Worm (Caenorhabditis elegans) whole organism, L1 larva: ENCODE data around the gene nhr-31.

Experiments used
- C16A3.4 ChIP-seq: fragments of 150-350 bp; optimal IDR thresholded peaks from 2 replicates; lab custom pipeline; 2014; ENCODE audit warnings: missing biosample characterization, missing genetic modification characterization
- C34B4.2 ChIP-seq: sonication (generic microtip); optimal IDR thresholded peaks from 2 replicates; lab custom pipeline; 2017; ENCODE audit warnings: mild to moderate bottlenecking, missing genetic modification characterization, missing compliant biosample characterization
- alr-1 ChIP-seq: fragments of 200-800 bp; sonication (Bioruptor generic); optimal IDR thresholded peaks from 2 replicates; lab custom pipeline; 2018; ENCODE audit warnings: borderline replicate concordance, mild to moderate bottlenecking, missing genetic modification characterization, missing compliant biosample characterization
- aly-2 ChIP-seq: fragments of 150-350 bp; optimal IDR thresholded peaks from 2 replicates; lab custom pipeline; 2014; ENCODE audit warnings: missing biosample characterization, missing genetic modification characterization
- ama-1 ChIP-seq: fragments of 150-350 bp; optimal IDR thresholded peaks from 2 replicates; lab custom pipeline; 2014
- blmp-1 ChIP-seq: fragments of 150-350 bp; optimal IDR thresholded peaks from 2 replicates; lab custom pipeline; 2014; ENCODE audit warnings: missing biosample characterization, missing genetic modification characterization
- ceh-82 ChIP-seq, 3 experiments: fragments of 150-350 bp in 1 of 3; sonication (generic microtip) in 2 of 3; optimal IDR thresholded peaks; 2 replicates each; lab custom pipeline; 2014 to 2017; ENCODE audit warnings: missing biosample characterization in 3 of 3, missing genetic modification characterization in 3 of 3
- ces-1 ChIP-seq: fragments of 150-350 bp; optimal IDR thresholded peaks from 2 replicates; lab custom pipeline; 2014; ENCODE audit warnings: missing biosample characterization, missing genetic modification reagents, missing genetic modification characterization
- efl-1 ChIP-seq, 4 experiments: fragments of 150-350 bp; optimal IDR thresholded peaks in 3 of 4; peaks in 1 of 4; 1 replicate in 1 of 4; 2 replicates in 3 of 4; lab custom pipeline; 2014; ENCODE audit warnings: missing biosample characterization in 2 of 4, missing genetic modification characterization in 2 of 4, missing genetic modification reagents in 2 of 4
- efl-3 ChIP-seq: fragments of 200-800 bp; sonication (Bioruptor generic); optimal IDR thresholded peaks from 2 replicates; lab custom pipeline; 2018; ENCODE audit warnings: mild to moderate bottlenecking, missing genetic modification characterization, missing compliant biosample characterization
- egl-27 ChIP-seq, 2 experiments: fragments of 150-350 bp in 1 of 2; sonication (generic microtip); optimal IDR thresholded peaks; 3 replicates each; lab custom pipeline; 2017 to 2018; ENCODE audit warnings: missing biosample characterization in 2 of 2, missing genetic modification characterization in 2 of 2, missing genetic modification reagents in 2 of 2
- elt-2 ChIP-seq: sonication (generic microtip); optimal IDR thresholded peaks from 2 replicates; lab custom pipeline; 2016; ENCODE audit warnings: missing genetic modification characterization, mild to moderate bottlenecking, inconsistent platforms, missing compliant biosample characterization, missing genetic modification reagents
- elt-3 ChIP-seq, 6 experiments: fragments of 150-350 bp in 1 of 6; sonication (generic microtip); optimal IDR thresholded peaks; 2 replicates each; lab custom pipeline; 2017 to 2018; ENCODE audit warnings: missing biosample characterization in 6 of 6, missing genetic modification characterization in 6 of 6, inconsistent platforms in 1 of 6
- ets-5 ChIP-seq: fragments of 200-800 bp; sonication (Bioruptor generic); IDR thresholded peaks from 2 replicates; pipeline ENCODE4 v1.3.6; 2022; ENCODE audit warnings: missing genetic modification characterization, missing compliant biosample characterization
- fkh-4 ChIP-seq: sonication (generic microtip); optimal IDR thresholded peaks from 2 replicates; lab custom pipeline; 2016; ENCODE audit warnings: missing compliant biosample characterization, missing genetic modification characterization, borderline replicate concordance
- fkh-8 ChIP-seq: sonication (generic microtip); optimal IDR thresholded peaks from 2 replicates; lab custom pipeline; 2016; ENCODE audit warnings: mild to moderate bottlenecking, missing genetic modification characterization, missing compliant biosample characterization
- fos-1 ChIP-seq: fragments of 150-350 bp; optimal IDR thresholded peaks from 2 replicates; lab custom pipeline; 2014; ENCODE audit warnings: missing biosample characterization, missing genetic modification characterization
- grh-1 ChIP-seq: fragments of 200-800 bp; sonication (Bioruptor generic); IDR thresholded peaks from 2 replicates; pipeline ENCODE4 v1.3.6; 2022; ENCODE audit warnings: missing genetic modification reagents, missing genetic modification characterization, missing compliant biosample characterization
- hpl-2 ChIP-seq: fragments of 150-350 bp; optimal IDR thresholded peaks from 2 replicates; lab custom pipeline; 2014; ENCODE audit warnings: missing biosample characterization, missing genetic modification reagents, missing genetic modification characterization
- irx-1 ChIP-seq: sonication (generic microtip); optimal IDR thresholded peaks from 2 replicates; lab custom pipeline; 2016; ENCODE audit warnings: missing genetic modification characterization, missing compliant biosample characterization
- jun-1 ChIP-seq: fragments of 150-350 bp; optimal IDR thresholded peaks from 2 replicates; lab custom pipeline; 2014; ENCODE audit warnings: missing biosample characterization, missing genetic modification reagents, missing genetic modification characterization
- lin-13 ChIP-seq: fragments of 150-350 bp; optimal IDR thresholded peaks from 2 replicates; lab custom pipeline; 2014; ENCODE audit warnings: missing biosample characterization, missing genetic modification reagents, missing genetic modification characterization
- lin-14 ChIP-seq: fragments of 200-800 bp; sonication (Bioruptor generic); optimal IDR thresholded peaks from 2 replicates; lab custom pipeline; 2018; ENCODE audit warnings: mild to moderate bottlenecking, missing genetic modification characterization, moderate library complexity, missing compliant biosample characterization
- lin-15B ChIP-seq: fragments of 150-350 bp; sonication (generic microtip); optimal IDR thresholded peaks from 3 replicates; lab custom pipeline; 2014; ENCODE audit warnings: missing biosample characterization, missing genetic modification characterization
- lin-35 ChIP-seq, 2 experiments: fragments of 150-350 bp; optimal IDR thresholded peaks; 2 replicates each; lab custom pipeline; 2014; ENCODE audit warnings: missing biosample characterization in 2 of 2, missing genetic modification characterization in 2 of 2, missing genetic modification reagents in 2 of 2
- lin-39 ChIP-seq: fragments of 150-350 bp; optimal IDR thresholded peaks from 2 replicates; lab custom pipeline; 2014; ENCODE audit warnings: missing biosample characterization, missing genetic modification reagents, missing genetic modification characterization
- lir-3 ChIP-seq: sonication (generic microtip); optimal IDR thresholded peaks from 2 replicates; lab custom pipeline; 2016; ENCODE audit warnings: mild to moderate bottlenecking, missing genetic modification characterization, moderate library complexity, missing compliant biosample characterization; ENCODE audit not compliant: poor library complexity
- mab-9 ChIP-seq: fragments of 200-800 bp; sonication (Bioruptor generic); IDR thresholded peaks from 2 replicates; pipeline ENCODE4 v1.3.6; 2022; ENCODE audit warnings: missing genetic modification reagents, missing genetic modification characterization, missing compliant biosample characterization
- nhr-11 ChIP-seq: fragments of 150-350 bp; optimal IDR thresholded peaks from 2 replicates; lab custom pipeline; 2014; ENCODE audit warnings: missing biosample characterization, missing genetic modification characterization
- nhr-237 ChIP-seq: fragments of 150-350 bp; optimal IDR thresholded peaks from 2 replicates; lab custom pipeline; 2014; ENCODE audit warnings: missing biosample characterization, missing genetic modification characterization
- nhr-28 ChIP-seq: fragments of 150-350 bp; optimal IDR thresholded peaks from 2 replicates; lab custom pipeline; 2014; ENCODE audit warnings: missing biosample characterization, missing genetic modification characterization
- nhr-71 ChIP-seq: sonication (generic microtip); optimal IDR thresholded peaks from 2 replicates; lab custom pipeline; 2016; ENCODE audit warnings: mild to moderate bottlenecking, missing genetic modification characterization, moderate library complexity, missing compliant biosample characterization
- nhr-76 ChIP-seq: sonication (generic microtip); optimal IDR thresholded peaks from 2 replicates; lab custom pipeline; 2017; ENCODE audit warnings: missing biosample characterization, missing genetic modification characterization
- nhr-85 ChIP-seq: sonication (generic microtip); peaks from one replicate; lab custom pipeline; 2016; ENCODE audit warnings: missing genetic modification characterization, inconsistent platforms, missing compliant biosample characterization
- rnt-1 ChIP-seq: sonication (generic microtip); optimal IDR thresholded peaks from 2 replicates; lab custom pipeline; 2016; ENCODE audit warnings: mild to moderate bottlenecking, missing genetic modification characterization, moderate library complexity, missing compliant biosample characterization
- skn-1 ChIP-seq: fragments of 150-350 bp; optimal IDR thresholded peaks from 2 replicates; lab custom pipeline; 2014; ENCODE audit warnings: missing biosample characterization, missing genetic modification characterization
- snpc-4 ChIP-seq: fragments of 150-350 bp; optimal IDR thresholded peaks from 2 replicates; lab custom pipeline; 2014; ENCODE audit warnings: missing biosample characterization, missing genetic modification characterization
- swsn-7 ChIP-seq: sonication (generic microtip); optimal IDR thresholded peaks from 2 replicates; lab custom pipeline; 2016; ENCODE audit warnings: missing genetic modification characterization, missing compliant biosample characterization
- unc-98 ChIP-seq: fragments of 200-800 bp; sonication (Bioruptor generic); IDR thresholded peaks from 2 replicates; pipeline ENCODE4 v1.3.6; 2022; ENCODE audit warnings: missing genetic modification characterization, missing compliant biosample characterization
- vab-15 ChIP-seq: sonication (generic microtip); optimal IDR thresholded peaks from 2 replicates; lab custom pipeline; 2017; ENCODE audit warnings: missing genotype, mild to moderate bottlenecking, missing genetic modification characterization, missing compliant biosample characterization
- ztf-11 ChIP-seq, 2 experiments: sonication (generic microtip); optimal IDR thresholded peaks; 2 replicates each; lab custom pipeline; 2016 to 2017; ENCODE audit warnings: missing genetic modification characterization in 2 of 2, missing biosample characterization in 1 of 2, missing compliant biosample characterization in 1 of 2
- ztf-4 ChIP-seq: fragments of 150-350 bp; optimal IDR thresholded peaks from 2 replicates; lab custom pipeline; 2014; ENCODE audit warnings: missing biosample characterization, missing genetic modification characterization

nhr-31 gene

DNA sequence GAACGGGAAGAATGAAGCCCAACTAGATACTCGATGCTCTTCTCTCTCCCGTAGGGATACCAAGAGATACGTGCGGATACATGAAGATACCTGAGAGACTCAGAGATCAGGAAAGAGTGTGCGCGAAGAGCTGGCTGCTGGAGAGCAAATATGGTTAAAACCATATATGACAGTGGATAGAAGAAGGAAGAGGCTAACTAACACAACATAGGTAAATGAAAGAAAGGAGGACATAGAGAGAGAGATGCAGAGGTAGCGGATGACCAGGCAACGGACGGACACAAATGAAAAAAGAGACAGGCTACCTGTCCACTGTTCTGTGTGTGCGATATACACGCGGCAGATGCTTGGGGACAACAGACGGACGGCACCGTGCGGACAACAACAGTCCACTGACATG is 21.2 kb downstream of the nhr-31 start:
- no peak for TF ChIP-seq elt-2 (tag; lab: Kevin White, UChicago)
- no peak for TF ChIP-seq fkh-8
- TF ChIP-seq ztf-4, result no peak
- TF ChIP-seq fos-1 (tag; lab: Kevin White, UChicago), result no peak
- TF ChIP-seq lin-15B (tag; lab: Kevin White, UChicago), result no peak
- TF ChIP-seq nhr-76 (tag; lab: Kevin White, UChicago), result no peak
- no peak for TF ChIP-seq nhr-11 (tag; lab: Kevin White, UChicago)
- no peak for TF ChIP-seq grh-1
- TF ChIP-seq unc-98 (GFP tag; lab: Robert Waterston, UW), result no peak
- no peak for TF ChIP-seq ceh-82 (tag; optimal IDR thresholded peaks at IDR 0.05; lab: Kevin White, UChicago)
- TF ChIP-seq irx-1 (tag; lab: Kevin White, UChicago), result no peak
- no peak for TF ChIP-seq nhr-85 (tag; lab: Kevin White, UChicago)
- no peak for TF ChIP-seq lin-14 (GFP tag; lab: Kevin White, UChicago)
- TF ChIP-seq C34B4.2 (tag; lab: Kevin White, UChicago), result no peak
- TF ChIP-seq efl-3 (GFP tag; lab: Kevin White, UChicago), result no peak
- no peak for TF ChIP-seq lir-3 (tag; lab: Kevin White, UChicago)
- TF ChIP-seq ces-1 (GFP tag; lab: Kevin White, UChicago), result no peak

DNA sequence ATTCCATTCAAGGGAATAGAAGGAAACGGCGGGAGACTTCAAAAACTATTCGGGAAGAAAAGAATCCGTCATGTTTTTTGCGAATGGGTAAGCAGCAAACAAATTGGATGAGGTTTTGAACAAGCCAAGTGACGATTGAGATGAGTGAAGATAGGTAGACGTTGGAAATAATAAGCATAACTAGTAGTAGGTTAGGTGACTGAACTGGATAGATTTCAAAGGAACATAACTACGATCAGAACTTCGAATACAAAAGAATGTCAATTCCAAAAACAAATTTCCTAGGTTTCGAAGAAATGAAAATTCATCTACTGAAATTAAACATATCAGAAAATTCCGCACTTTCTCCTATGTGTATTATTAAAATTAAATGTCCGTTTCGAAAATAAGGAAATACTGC is 21.8 kb downstream of the nhr-31 start:
- no peak for TF ChIP-seq lin-13
- TF ChIP-seq aly-2 (tag; lab: Kevin White, UChicago), result no peak
- TF ChIP-seq alr-1 (tag; lab: Kevin White, UChicago), result no peak
- TF ChIP-seq C16A3.4 (tag; lab: Kevin White, UChicago), result no peak
- no peak for TF ChIP-seq snpc-4 (tag; lab: Kevin White, UChicago)
- TF ChIP-seq lin-35 (GFP tag; optimal IDR thresholded peaks at IDR 0.05; lab: Kevin White, UChicago), result no peak
- no peak for TF ChIP-seq nhr-85 (tag; lab: Kevin White, UChicago)
- TF ChIP-seq efl-1 (optimal IDR thresholded peaks at IDR 0.05; lab: Kevin White, UChicago), result no peak
- no peak for TF ChIP-seq efl-1 (GFP tag; optimal IDR thresholded peaks at IDR 0.05 in 1 of 2; lab: Kevin White, UChicago)
- no peak for TF ChIP-seq blmp-1 (tag; lab: Kevin White, UChicago)
- TF ChIP-seq ama-1 (lab: Kevin White, UChicago), result no peak
- TF ChIP-seq ztf-4, result no peak
- TF ChIP-seq egl-27 (tag; optimal IDR thresholded peaks at IDR 0.05; lab: Kevin White, UChicago), result no peak
- TF ChIP-seq nhr-71 (tag; lab: Kevin White, UChicago), result no peak
- no peak for TF ChIP-seq nhr-28 (tag; lab: Kevin White, UChicago)
- no peak for TF ChIP-seq ces-1 (GFP tag; lab: Kevin White, UChicago)
- no peak for TF ChIP-seq swsn-7 (tag; lab: Kevin White, UChicago)
- TF ChIP-seq, all 84 proteins: peak for 0

ce11 chrIV:8006161-8006560 is 23.2 kb downstream of the nhr-31 start:
- no peak for TF ChIP-seq nhr-28 (tag; lab: Kevin White, UChicago)
- no peak for TF ChIP-seq elt-3 (tag; optimal IDR thresholded peaks at IDR 0.05; lab: Kevin White, UChicago)
- TF ChIP-seq mab-9, result no peak
- no peak for TF ChIP-seq C34B4.2 (tag; lab: Kevin White, UChicago)
- TF ChIP-seq ets-5 (GFP tag; lab: Robert Waterston, UW), result no peak
- no peak for TF ChIP-seq hpl-2 (GFP tag; lab: Kevin White, UChicago)
- no peak for TF ChIP-seq fos-1 (tag; lab: Kevin White, UChicago)
- TF ChIP-seq rnt-1 (tag; lab: Kevin White, UChicago), result no peak
- TF ChIP-seq skn-1 (tag; lab: Kevin White, UChicago), result no peak
- TF ChIP-seq vab-15 (tag; lab: Kevin White, UChicago), result no peak
- no peak for TF ChIP-seq lin-39 (tag; lab: Kevin White, UChicago)
- TF ChIP-seq fkh-4 (tag; lab: Kevin White, UChicago), result no peak
- TF ChIP-seq blmp-1 (tag; lab: Kevin White, UChicago), result no peak
- no peak for TF ChIP-seq ztf-11 (tag; optimal IDR thresholded peaks at IDR 0.05; lab: Kevin White, UChicago)
- no peak for TF ChIP-seq nhr-237
- TF ChIP-seq unc-98 (GFP tag; lab: Robert Waterston, UW), result no peak
- no peak for TF ChIP-seq jun-1 (tag; lab: Kevin White, UChicago)
- no peak for TF ChIP-seq nhr-71 (tag; lab: Kevin White, UChicago)
- TF ChIP-seq, all 84 proteins: peak for 0
